Worm (Caenorhabditis elegans) whole organism, L1 larva: ENCODE results near the gene skr-12.

ENCODE experiments used
- C04F5.9 ChIP-seq: sonication (generic microtip); optimal IDR thresholded peaks from 2 replicates; lab custom pipeline; 2016; ENCODE audit warnings: missing genetic modification characterization, missing compliant biosample characterization
- C16A3.4 ChIP-seq: fragments of 150-350 bp; optimal IDR thresholded peaks from 2 replicates; lab custom pipeline; 2014; ENCODE audit warnings: missing biosample characterization, missing genetic modification characterization
- F16B12.6 ChIP-seq: fragments of 150-350 bp; optimal IDR thresholded peaks from 2 replicates; lab custom pipeline; 2014; ENCODE audit warnings: missing biosample characterization, missing genetic modification characterization
- Y116A8C.19 ChIP-seq: sonication (generic microtip); optimal IDR thresholded peaks from 2 replicates; lab custom pipeline; 2016; ENCODE audit warnings: missing compliant biosample characterization, missing genetic modification characterization, borderline replicate concordance
- aly-2 ChIP-seq: fragments of 150-350 bp; optimal IDR thresholded peaks from 2 replicates; lab custom pipeline; 2014; ENCODE audit warnings: missing biosample characterization, missing genetic modification characterization
- ceh-63 ChIP-seq: fragments of 200-800 bp; sonication (Bioruptor generic); optimal IDR thresholded peaks from 2 replicates; lab custom pipeline; 2018; ENCODE audit warnings: mild to moderate bottlenecking, missing genetic modification characterization, missing compliant biosample characterization
- ceh-88 ChIP-seq: fragments of 200-800 bp; sonication (Bioruptor generic); IDR thresholded peaks from 2 replicates; pipeline ENCODE4 v1.3.6; 2022; ENCODE audit warnings: missing genetic modification characterization, missing compliant biosample characterization
- ceh-90 ChIP-seq: sonication (generic microtip); optimal IDR thresholded peaks from 2 replicates; lab custom pipeline; 2016; ENCODE audit warnings: missing genetic modification characterization, missing compliant biosample characterization
- efl-1 ChIP-seq, 4 experiments: fragments of 150-350 bp; optimal IDR thresholded peaks in 3 of 4; peaks in 1 of 4; 1 replicate in 1 of 4; 2 replicates in 3 of 4; lab custom pipeline; 2014; ENCODE audit warnings: missing biosample characterization in 2 of 4, missing genetic modification characterization in 2 of 4, missing genetic modification reagents in 2 of 4
- efl-3 ChIP-seq: fragments of 200-800 bp; sonication (Bioruptor generic); optimal IDR thresholded peaks from 2 replicates; lab custom pipeline; 2018; ENCODE audit warnings: mild to moderate bottlenecking, missing genetic modification characterization, missing compliant biosample characterization
- elt-2 ChIP-seq: sonication (generic microtip); optimal IDR thresholded peaks from 2 replicates; lab custom pipeline; 2016; ENCODE audit warnings: missing genetic modification characterization, mild to moderate bottlenecking, inconsistent platforms, missing compliant biosample characterization, missing genetic modification reagents
- fkh-10 ChIP-seq: sonication (generic microtip); optimal IDR thresholded peaks from 2 replicates; lab custom pipeline; 2017; ENCODE audit warnings: missing biosample characterization, missing genetic modification reagents, missing genetic modification characterization
- fkh-4 ChIP-seq: sonication (generic microtip); optimal IDR thresholded peaks from 2 replicates; lab custom pipeline; 2016; ENCODE audit warnings: missing compliant biosample characterization, missing genetic modification characterization, borderline replicate concordance
- fkh-8 ChIP-seq: sonication (generic microtip); optimal IDR thresholded peaks from 2 replicates; lab custom pipeline; 2016; ENCODE audit warnings: mild to moderate bottlenecking, missing genetic modification characterization, missing compliant biosample characterization
- fos-1 ChIP-seq: fragments of 150-350 bp; optimal IDR thresholded peaks from 2 replicates; lab custom pipeline; 2014; ENCODE audit warnings: missing biosample characterization, missing genetic modification characterization
- grh-1 ChIP-seq: fragments of 200-800 bp; sonication (Bioruptor generic); IDR thresholded peaks from 2 replicates; pipeline ENCODE4 v1.3.6; 2022; ENCODE audit warnings: missing genetic modification reagents, missing genetic modification characterization, missing compliant biosample characterization
- hlh-4 ChIP-seq: sonication (generic microtip); optimal IDR thresholded peaks from 2 replicates; lab custom pipeline; 2016; ENCODE audit warnings: mild to moderate bottlenecking, missing genetic modification characterization, missing compliant biosample characterization
- isw-1 ChIP-seq: fragments of 200-800 bp; sonication (Bioruptor generic); IDR thresholded peaks from 2 replicates; pipeline ENCODE4 v1.3.6; 2022; ENCODE audit warnings: missing genetic modification characterization, missing compliant biosample characterization
- jun-1 ChIP-seq: fragments of 150-350 bp; optimal IDR thresholded peaks from 2 replicates; lab custom pipeline; 2014; ENCODE audit warnings: missing biosample characterization, missing genetic modification reagents, missing genetic modification characterization
- lin-35 ChIP-seq, 2 experiments: fragments of 150-350 bp; optimal IDR thresholded peaks; 2 replicates each; lab custom pipeline; 2014; ENCODE audit warnings: missing biosample characterization in 2 of 2, missing genetic modification characterization in 2 of 2, missing genetic modification reagents in 2 of 2
- mab-9 ChIP-seq: fragments of 200-800 bp; sonication (Bioruptor generic); IDR thresholded peaks from 2 replicates; pipeline ENCODE4 v1.3.6; 2022; ENCODE audit warnings: missing genetic modification reagents, missing genetic modification characterization, missing compliant biosample characterization
- mdl-1 ChIP-seq, 2 experiments: fragments of 150-350 bp; optimal IDR thresholded peaks; 2 replicates each; lab custom pipeline; 2014 to 2017; ENCODE audit warnings: missing biosample characterization in 2 of 2, missing genetic modification characterization in 2 of 2, inconsistent platforms in 1 of 2
- mep-1 ChIP-seq: fragments of 150-350 bp; optimal IDR thresholded peaks from 2 replicates; lab custom pipeline; 2014; ENCODE audit warnings: missing biosample characterization, missing genetic modification characterization
- nhr-11 ChIP-seq: fragments of 150-350 bp; optimal IDR thresholded peaks from 2 replicates; lab custom pipeline; 2014; ENCODE audit warnings: missing biosample characterization, missing genetic modification characterization
- nhr-20 ChIP-seq: sonication (generic microtip); optimal IDR thresholded peaks from 2 replicates; lab custom pipeline; 2016; ENCODE audit warnings: mild to moderate bottlenecking, missing genetic modification characterization, missing compliant biosample characterization
- nhr-237 ChIP-seq: fragments of 150-350 bp; optimal IDR thresholded peaks from 2 replicates; lab custom pipeline; 2014; ENCODE audit warnings: missing biosample characterization, missing genetic modification characterization
- nhr-28 ChIP-seq: fragments of 150-350 bp; optimal IDR thresholded peaks from 2 replicates; lab custom pipeline; 2014; ENCODE audit warnings: missing biosample characterization, missing genetic modification characterization
- nhr-71 ChIP-seq: sonication (generic microtip); optimal IDR thresholded peaks from 2 replicates; lab custom pipeline; 2016; ENCODE audit warnings: mild to moderate bottlenecking, missing genetic modification characterization, moderate library complexity, missing compliant biosample characterization
- nhr-85 ChIP-seq: sonication (generic microtip); peaks from one replicate; lab custom pipeline; 2016; ENCODE audit warnings: missing genetic modification characterization, inconsistent platforms, missing compliant biosample characterization
- nhr-90 ChIP-seq: sonication (generic microtip); optimal IDR thresholded peaks from 2 replicates; lab custom pipeline; 2016; ENCODE audit warnings: mild to moderate bottlenecking, missing genetic modification characterization, missing compliant biosample characterization; ENCODE audit not compliant: poor library complexity
- pax-3 ChIP-seq: fragments of 200-800 bp; sonication (Bioruptor generic); optimal IDR thresholded peaks from 2 replicates; lab custom pipeline; 2018; ENCODE audit warnings: mild to moderate bottlenecking, missing genetic modification characterization, moderate library complexity, missing compliant biosample characterization
- rnt-1 ChIP-seq: sonication (generic microtip); optimal IDR thresholded peaks from 2 replicates; lab custom pipeline; 2016; ENCODE audit warnings: mild to moderate bottlenecking, missing genetic modification characterization, moderate library complexity, missing compliant biosample characterization
- sox-4 ChIP-seq: sonication (generic microtip); optimal IDR thresholded peaks from 2 replicates; lab custom pipeline; 2016; ENCODE audit warnings: missing genetic modification characterization, missing compliant biosample characterization
- tlp-1 ChIP-seq: fragments of 150-350 bp; optimal IDR thresholded peaks from 2 replicates; lab custom pipeline; 2014; ENCODE audit warnings: missing biosample characterization, missing genetic modification characterization
- unc-30 ChIP-seq: sonication (generic microtip); optimal IDR thresholded peaks from 2 replicates; lab custom pipeline; 2017; ENCODE audit warnings: missing biosample characterization, missing genetic modification characterization
- unc-62 ChIP-seq: fragments of 150-350 bp; optimal IDR thresholded peaks from 2 replicates; lab custom pipeline; 2014; ENCODE audit warnings: missing biosample characterization, missing genetic modification reagents, missing genetic modification characterization
- unc-98 ChIP-seq: fragments of 200-800 bp; sonication (Bioruptor generic); IDR thresholded peaks from 2 replicates; pipeline ENCODE4 v1.3.6; 2022; ENCODE audit warnings: missing genetic modification characterization, missing compliant biosample characterization
- vab-15 ChIP-seq: sonication (generic microtip); optimal IDR thresholded peaks from 2 replicates; lab custom pipeline; 2017; ENCODE audit warnings: missing genotype, mild to moderate bottlenecking, missing genetic modification characterization, missing compliant biosample characterization
- xbp-1 ChIP-seq: sonication (generic microtip); optimal IDR thresholded peaks from 2 replicates; lab custom pipeline; 2016; ENCODE audit warnings: missing genetic modification characterization, missing compliant biosample characterization
- ztf-4 ChIP-seq: fragments of 150-350 bp; optimal IDR thresholded peaks from 2 replicates; lab custom pipeline; 2014; ENCODE audit warnings: missing biosample characterization, missing genetic modification characterization

skr-12 gene

DNA sequence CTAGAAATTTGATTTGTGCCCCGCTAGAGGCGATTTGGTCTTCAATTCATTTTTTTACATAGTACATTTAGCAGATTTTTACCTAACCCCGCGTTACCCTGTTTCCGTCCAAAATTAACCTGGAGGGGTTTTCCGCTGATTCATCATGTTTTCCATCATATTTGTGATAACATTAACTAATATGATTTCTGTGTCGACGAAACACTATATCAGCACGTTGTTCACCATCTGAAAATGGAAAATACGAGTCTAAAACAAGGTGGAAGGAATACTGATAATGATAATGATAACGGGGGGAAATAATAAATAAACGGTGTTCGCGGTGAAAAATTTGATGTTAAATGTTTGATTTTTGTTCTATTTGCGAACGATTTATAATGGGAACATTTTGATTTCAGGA, 4.7 kb downstream of the skr-12 start (continued):
- no peak for TF ChIP-seq ceh-88 (GFP tag; lab: Robert Waterston, UW)
- no peak for TF ChIP-seq ceh-90 (tag; lab: Kevin White, UChicago)
- TF ChIP-seq tlp-1 (tag; lab: Kevin White, UChicago), result peak; percentile 9
- no peak for TF ChIP-seq lin-35 (GFP tag; optimal IDR thresholded peaks at IDR 0.05; lab: Kevin White, UChicago)
- TF ChIP-seq nhr-71, result no peak
- TF ChIP-seq F16B12.6 (tag; lab: Kevin White, UChicago), result no peak
- TF ChIP-seq nhr-11 (tag; lab: Kevin White, UChicago), result no peak
- TF ChIP-seq aly-2 (tag; lab: Kevin White, UChicago), result no peak
- no peak for TF ChIP-seq Y116A8C.19 (tag; lab: Kevin White, UChicago)
- TF ChIP-seq fkh-8 (tag; lab: Kevin White, UChicago), result no peak
- TF ChIP-seq mdl-1 (tag; optimal IDR thresholded peaks at IDR 0.05; lab: Kevin White, UChicago), result no peak
- TF ChIP-seq nhr-20 (tag; lab: Kevin White, UChicago), result no peak
- no peak for TF ChIP-seq nhr-237 (tag; lab: Kevin White, UChicago)
- no peak for TF ChIP-seq fkh-4
- no peak for TF ChIP-seq grh-1 (GFP tag; lab: Robert Waterston, UW)
- no peak for TF ChIP-seq mab-9 (GFP tag; lab: Robert Waterston, UW)
- TF ChIP-seq vab-15 (tag; lab: Kevin White, UChicago), result no peak

DNA sequence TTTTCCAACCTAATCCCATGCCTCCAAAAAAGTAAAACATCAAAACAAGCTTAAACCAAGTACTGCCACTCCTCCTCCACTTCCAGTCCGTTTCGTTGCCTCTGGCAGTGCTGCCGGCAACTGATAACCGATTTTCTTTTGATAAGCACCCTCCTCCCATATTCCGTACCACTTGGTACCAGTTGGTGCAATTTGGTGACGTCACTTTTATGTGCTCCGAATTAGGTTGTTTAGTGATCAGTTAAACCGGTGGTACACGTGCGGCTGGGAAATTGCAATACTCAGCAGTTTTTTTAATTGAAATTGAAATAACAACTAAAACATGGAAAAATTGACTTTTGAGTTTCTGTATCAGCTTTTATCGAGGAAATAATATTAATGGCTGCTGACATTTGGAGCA, 7.0 kb downstream of the skr-12 start:
- TF ChIP-seq F16B12.6 (tag; lab: Kevin White, UChicago), result no peak
- no peak for TF ChIP-seq ceh-88 (GFP tag; lab: Robert Waterston, UW)
- peak; percentile 94 for TF ChIP-seq elt-2 (tag; lab: Kevin White, UChicago)
- TF ChIP-seq ztf-4, result no peak
- TF ChIP-seq vab-15 (tag; lab: Kevin White, UChicago), result no peak
- TF ChIP-seq ceh-63 (GFP tag; lab: Kevin White, UChicago), result no peak
- TF ChIP-seq nhr-11 (tag; lab: Kevin White, UChicago), result no peak
- TF ChIP-seq nhr-90 (tag; lab: Kevin White, UChicago), result peak; percentile 35
- no peak for TF ChIP-seq unc-98 (GFP tag; lab: Robert Waterston, UW)
- no peak for TF ChIP-seq unc-62
- TF ChIP-seq hlh-4, result no peak
- TF ChIP-seq nhr-85, result no peak
- TF ChIP-seq jun-1 (tag; lab: Kevin White, UChicago), result peak; percentile 0

DNA sequence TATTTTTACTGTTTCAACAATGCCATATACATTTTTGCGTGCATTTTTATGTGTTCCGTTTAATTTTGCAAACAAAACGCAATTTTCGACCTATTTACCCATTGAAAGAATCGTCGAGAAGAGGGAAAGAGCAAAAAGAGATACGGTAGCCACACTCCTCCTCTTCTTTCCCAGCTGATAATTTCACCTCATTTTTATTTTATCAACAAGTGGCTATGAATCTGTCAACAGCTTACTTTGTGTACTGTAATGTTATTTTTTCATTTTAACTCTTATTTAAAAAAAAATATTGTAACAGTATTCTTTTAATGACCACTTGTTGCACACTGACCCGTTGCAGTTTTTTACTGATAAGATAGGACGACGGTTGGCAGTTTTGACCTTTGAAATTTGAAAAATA, 7.9 kb downstream of the skr-12 start:
- TF ChIP-seq nhr-20 (tag; lab: Kevin White, UChicago) (no peak), efl-1 (optimal IDR thresholded peaks at IDR 0.05; lab: Kevin White, UChicago) (no peak), efl-1 (GFP tag; optimal IDR thresholded peaks at IDR 0.05 in 1 of 2; lab: Kevin White, UChicago) (peak in 1 of 2 experiments; percentile 68)

DNA sequence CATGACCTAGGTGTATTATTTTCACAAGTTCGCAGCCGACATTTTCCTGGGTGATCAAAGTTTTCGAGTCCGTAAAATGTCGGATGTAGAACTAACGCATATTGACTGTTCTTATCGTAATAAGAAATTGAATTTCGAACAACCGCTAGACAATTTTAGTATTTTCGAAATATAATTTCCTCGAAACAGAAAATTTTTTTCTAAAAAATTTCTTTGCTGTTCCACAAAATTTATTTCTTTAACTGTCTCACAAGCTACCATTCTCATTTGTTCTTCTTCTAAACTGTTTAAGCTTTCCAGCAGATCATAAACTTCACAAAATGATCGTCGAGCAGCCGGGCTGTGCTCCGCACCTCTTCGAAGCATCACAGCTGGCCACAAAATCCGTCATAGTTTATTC, 9.1 kb downstream of the skr-12 start, which contains the start of gene C52D10.3:
Gene C52D10.3 (plus strand): TSS at position 301 of the 400 bp plus-strand sequence.
- TF ChIP-seq nhr-237 (tag; lab: Kevin White, UChicago) (no peak), xbp-1 (tag; lab: Kevin White, UChicago) (no peak), Y116A8C.19 (tag; lab: Kevin White, UChicago) (no peak), mep-1 (tag; lab: Kevin White, UChicago) (no peak), unc-30 (tag; lab: Kevin White, UChicago) (no peak), aly-2 (tag; lab: Kevin White, UChicago) (no peak), efl-3 (GFP tag; lab: Kevin White, UChicago) (no peak), fkh-10 (GFP tag; lab: Kevin White, UChicago) (no peak), C04F5.9 (tag; lab: Kevin White, UChicago) (no peak), isw-1 (GFP tag; lab: Robert Waterston, UW) (no peak), mdl-1 (tag; optimal IDR thresholded peaks at IDR 0.05; lab: Kevin White, UChicago) (no peak), fkh-8 (tag; lab: Kevin White, UChicago) (no peak), nhr-28 (tag; lab: Kevin White, UChicago) (no peak), pax-3 (tag; lab: Kevin White, UChicago) (no peak), nhr-11 (tag; lab: Kevin White, UChicago) (no peak), nhr-85 (no peak), sox-4 (tag; lab: Kevin White, UChicago) (no peak), C16A3.4 (tag; lab: Kevin White, UChicago) (no peak), fos-1 (tag; lab: Kevin White, UChicago) (no peak), rnt-1 (no peak)
